Worm (Caenorhabditis elegans) whole organism, L4 larva: ENCODE data around the gene nlp-58.

Experiments used
- F10B5.3 ChIP-seq: sonication (generic microtip); optimal IDR thresholded peaks from 2 replicates; lab custom pipeline; 2016; ENCODE audit warnings: mild to moderate bottlenecking, missing genetic modification characterization, missing compliant biosample characterization
- F37D6.2 ChIP-seq: sonication (generic microtip); optimal IDR thresholded peaks from 2 replicates; lab custom pipeline; 2016; ENCODE audit warnings: mild to moderate bottlenecking, missing genetic modification characterization, missing compliant biosample characterization
- F44E2.7 ChIP-seq: fragments of 200-800 bp; sonication (Bioruptor generic); IDR thresholded peaks from 2 replicates; pipeline ENCODE4 v2.1.2; 2022; ENCODE audit warnings: missing genetic modification characterization, missing compliant biosample characterization
- F49E8.2 ChIP-seq: sonication (generic microtip); optimal IDR thresholded peaks from 2 replicates; lab custom pipeline; 2016; ENCODE audit warnings: missing compliant biosample characterization, mild to moderate bottlenecking, missing genetic modification characterization, borderline replicate concordance
- R02D3.7 ChIP-seq: fragments of 150-350 bp; sonication (generic microtip); optimal IDR thresholded peaks from 3 replicates; lab custom pipeline; 2014; ENCODE audit warnings: missing biosample characterization, missing genetic modification characterization
- T26A8.4 ChIP-seq: fragments of 200-800 bp; sonication (Bioruptor generic); IDR thresholded peaks from 2 replicates; pipeline ENCODE4 v1.3.6; 2022; ENCODE audit warnings: missing genetic modification characterization, missing compliant biosample characterization
- Y105C5A.15 ChIP-seq: fragments of 200-800 bp; sonication (Bioruptor generic); IDR thresholded peaks from 2 replicates; pipeline ENCODE4 v1.3.6; 2022; ENCODE audit warnings: missing genetic modification characterization, missing compliant biosample characterization
- ZK546.5 ChIP-seq, 2 experiments: sonication (generic microtip); optimal IDR thresholded peaks; 2 replicates each; lab custom pipeline; 2017; ENCODE audit warnings: missing biosample characterization in 2 of 2, missing genetic modification characterization in 2 of 2
- aly-2 ChIP-seq: sonication (generic microtip); optimal IDR thresholded peaks from 2 replicates; lab custom pipeline; 2018; ENCODE audit warnings: missing biosample characterization, missing genetic modification characterization
- arid-1 ChIP-seq: fragments of 200-800 bp; sonication (Bioruptor generic); conservative IDR thresholded peaks from 2 replicates; pipeline ENCODE4 v1.3.6; 2022; ENCODE audit warnings: missing genetic modification reagents, missing genetic modification characterization, missing compliant biosample characterization
- ceh-32 ChIP-seq: sonication (generic microtip); optimal IDR thresholded peaks from 2 replicates; lab custom pipeline; 2016; ENCODE audit warnings: mild to moderate bottlenecking, missing genetic modification characterization, missing compliant biosample characterization; ENCODE audit not compliant: poor library complexity
- ceh-44 ChIP-seq: fragments of 200-800 bp; sonication (Bioruptor generic); IDR thresholded peaks from 2 replicates; pipeline ENCODE4 v1.3.6; 2022; ENCODE audit warnings: missing genetic modification reagents, missing genetic modification characterization, missing compliant biosample characterization
- ceh-62 ChIP-seq: sonication (generic microtip); optimal IDR thresholded peaks from 2 replicates; lab custom pipeline; 2017; ENCODE audit warnings: missing biosample characterization, missing genetic modification characterization
- ceh-82 ChIP-seq: sonication (generic microtip); optimal IDR thresholded peaks from 2 replicates; lab custom pipeline; 2017; ENCODE audit warnings: missing biosample characterization, missing genetic modification characterization
- ctbp-1 ChIP-seq: fragments of 200-800 bp; sonication (Bioruptor generic); IDR thresholded peaks from 2 replicates; pipeline ENCODE4 v1.3.6; 2022; ENCODE audit warnings: missing genetic modification reagents, missing genetic modification characterization, missing compliant biosample characterization
- daf-12 ChIP-seq: fragments of 150-350 bp; optimal IDR thresholded peaks from 2 replicates; lab custom pipeline; 2014; ENCODE audit warnings: missing biosample characterization, missing genetic modification reagents, missing genetic modification characterization
- daf-19 ChIP-seq: fragments of 200-800 bp; sonication (Bioruptor generic); conservative IDR thresholded peaks from 2 replicates; pipeline ENCODE4 v1.3.6; 2022; ENCODE audit warnings: missing genetic modification characterization, missing compliant biosample characterization
- dmd-9 ChIP-seq: fragments of 200-800 bp; sonication (Bioruptor generic); IDR thresholded peaks from 2 replicates; pipeline ENCODE4 v1.3.6; 2022; ENCODE audit warnings: missing genetic modification reagents, missing genetic modification characterization, missing compliant biosample characterization
- dpl-1 ChIP-seq: fragments of 150-350 bp; optimal IDR thresholded peaks from 2 replicates; lab custom pipeline; 2014; ENCODE audit warnings: missing biosample characterization, missing genetic modification reagents, missing genetic modification characterization
- duxl-1 ChIP-seq: sonication (generic microtip); optimal IDR thresholded peaks from 2 replicates; lab custom pipeline; 2016; ENCODE audit warnings: mild to moderate bottlenecking, missing genetic modification characterization, moderate library complexity, missing compliant biosample characterization; ENCODE audit not compliant: poor library complexity
- dve-1 ChIP-seq: sonication (generic microtip); optimal IDR thresholded peaks from 2 replicates; lab custom pipeline; 2017; ENCODE audit warnings: antibody characterized with exemption, mild to moderate bottlenecking, missing genetic modification characterization, missing compliant biosample characterization; ENCODE audit not compliant: insufficient read depth
- egl-27 ChIP-seq: sonication (generic microtip); optimal IDR thresholded peaks from 3 replicates; lab custom pipeline; 2017; ENCODE audit warnings: missing biosample characterization, missing genetic modification reagents, missing genetic modification characterization
- fos-1 ChIP-seq: fragments of 150-350 bp; optimal IDR thresholded peaks from 2 replicates; lab custom pipeline; 2014; ENCODE audit warnings: missing biosample characterization, missing genetic modification characterization
- hmg-1.1 ChIP-seq: fragments of 200-800 bp; sonication (Bioruptor generic); IDR thresholded peaks from 2 replicates; pipeline ENCODE4 v1.3.6; 2022; ENCODE audit warnings: missing genetic modification reagents, missing genetic modification characterization, missing compliant biosample characterization
- jun-1 ChIP-seq: fragments of 150-350 bp; optimal IDR thresholded peaks from 2 replicates; lab custom pipeline; 2014; ENCODE audit warnings: missing biosample characterization, missing genetic modification reagents, missing genetic modification characterization
- lin-29 ChIP-seq: fragments of 200-800 bp; sonication (Bioruptor generic); IDR thresholded peaks from 2 replicates; pipeline ENCODE4 v1.3.6; 2022; ENCODE audit warnings: missing genetic modification reagents, missing genetic modification characterization, missing compliant biosample characterization
- lin-38 ChIP-seq: fragments of 200-800 bp; sonication (Bioruptor generic); IDR thresholded peaks from 2 replicates; pipeline ENCODE4 v1.3.6; 2022; ENCODE audit warnings: missing genetic modification reagents, missing genetic modification characterization, missing compliant biosample characterization
- lir-3 ChIP-seq: sonication (generic microtip); optimal IDR thresholded peaks from 2 replicates; lab custom pipeline; 2016; ENCODE audit warnings: mild to moderate bottlenecking, missing genetic modification characterization, missing compliant biosample characterization
- madf-9 ChIP-seq: fragments of 200-800 bp; sonication (Bioruptor generic); conservative IDR thresholded peaks from 2 replicates; pipeline ENCODE4 v1.3.6; 2022; ENCODE audit warnings: missing genetic modification reagents, missing genetic modification characterization, missing compliant biosample characterization
- mdl-1 ChIP-seq, 2 experiments: fragments of 150-350 bp in 1 of 2; sonication (generic microtip) in 1 of 2; optimal IDR thresholded peaks; 2 replicates each; lab custom pipeline; 2014 to 2017; ENCODE audit warnings: missing biosample characterization in 2 of 2, missing genetic modification characterization in 2 of 2
- mdt-29 ChIP-seq: fragments of 200-800 bp; sonication (Bioruptor generic); IDR thresholded peaks from 2 replicates; pipeline ENCODE4 v1.3.6; 2022; ENCODE audit warnings: missing genetic modification reagents, missing genetic modification characterization, missing compliant biosample characterization
- mep-1 ChIP-seq: fragments of 150-350 bp; sonication (generic microtip); optimal IDR thresholded peaks from 3 replicates; lab custom pipeline; 2014; ENCODE audit warnings: missing biosample characterization, missing genetic modification characterization
- mxl-3 ChIP-seq: fragments of 200-800 bp; sonication (Bioruptor generic); optimal IDR thresholded peaks from 2 replicates; lab custom pipeline; 2018; ENCODE audit warnings: mild to moderate bottlenecking, missing genetic modification characterization, missing compliant biosample characterization
- nhr-102 ChIP-seq: sonication (generic microtip); optimal IDR thresholded peaks from 2 replicates; lab custom pipeline; 2016; ENCODE audit warnings: mild to moderate bottlenecking, missing genetic modification characterization, moderate library complexity, missing compliant biosample characterization
- nhr-111 ChIP-seq: fragments of 200-800 bp; sonication (Bioruptor generic); optimal IDR thresholded peaks from 2 replicates; lab custom pipeline; 2018; ENCODE audit warnings: mild to moderate bottlenecking, missing genetic modification characterization, missing compliant biosample characterization
- nhr-237 ChIP-seq: sonication (generic microtip); optimal IDR thresholded peaks from 2 replicates; lab custom pipeline; 2017; ENCODE audit warnings: missing biosample characterization, missing genetic modification characterization
- nhr-48 ChIP-seq: sonication (generic microtip); optimal IDR thresholded peaks from 2 replicates; lab custom pipeline; 2016; ENCODE audit warnings: mild to moderate bottlenecking, missing genetic modification characterization, missing compliant biosample characterization
- nhr-76 ChIP-seq: fragments of 150-350 bp; optimal IDR thresholded peaks from 2 replicates; lab custom pipeline; 2014; ENCODE audit warnings: missing biosample characterization, missing genetic modification characterization
- nhr-77 ChIP-seq: fragments of 150-350 bp; optimal IDR thresholded peaks from 2 replicates; lab custom pipeline; 2014; ENCODE audit warnings: missing biosample characterization, missing genetic modification characterization
- pqm-1 ChIP-seq: sonication (generic microtip); optimal IDR thresholded peaks from 2 replicates; lab custom pipeline; 2017; ENCODE audit warnings: missing biosample characterization, missing genetic modification characterization
- rbr-2 ChIP-seq: sonication (generic microtip); optimal IDR thresholded peaks from 2 replicates; lab custom pipeline; 2016; ENCODE audit warnings: missing genotype, missing genetic modification characterization, missing compliant biosample characterization
- sdz-12 ChIP-seq: fragments of 200-800 bp; sonication (Bioruptor generic); optimal IDR thresholded peaks from 2 replicates; lab custom pipeline; 2018; ENCODE audit warnings: mild to moderate bottlenecking, missing genetic modification characterization, missing compliant biosample characterization
- skn-1 ChIP-seq: fragments of 150-350 bp; optimal IDR thresholded peaks from 2 replicates; lab custom pipeline; 2014; ENCODE audit warnings: missing biosample characterization, missing genetic modification characterization
- snpc-4 ChIP-seq: fragments of 150-350 bp; optimal IDR thresholded peaks from 2 replicates; lab custom pipeline; 2014; ENCODE audit warnings: missing biosample characterization, missing genetic modification characterization
- spr-1 ChIP-seq: sonication (generic microtip); optimal IDR thresholded peaks from 2 replicates; lab custom pipeline; 2016; ENCODE audit warnings: mild to moderate bottlenecking, missing genetic modification characterization, missing compliant biosample characterization
- tag-97 ChIP-seq: fragments of 200-800 bp; sonication (Bioruptor generic); IDR thresholded peaks from 2 replicates; pipeline ENCODE4 v1.3.6; 2022; ENCODE audit warnings: missing genetic modification characterization, missing compliant biosample characterization
- unc-130 ChIP-seq: sonication (generic microtip); optimal IDR thresholded peaks from 2 replicates; lab custom pipeline; 2016; ENCODE audit warnings: missing genetic modification reagents, missing genetic modification characterization, missing compliant biosample characterization
- unc-39 ChIP-seq: sonication (generic microtip); optimal IDR thresholded peaks from 2 replicates; lab custom pipeline; 2017; ENCODE audit warnings: missing biosample characterization, missing genetic modification characterization
- unc-62 ChIP-seq, 3 experiments: fragments of 150-350 bp in 1 of 3; sonication (generic microtip); optimal IDR thresholded peaks in 2 of 3; peaks in 1 of 3; 1 replicate in 1 of 3; 2 replicates in 2 of 3; lab custom pipeline; 2014 to 2017; ENCODE audit warnings: missing biosample characterization in 3 of 3, missing genetic modification characterization in 3 of 3, missing genetic modification reagents in 3 of 3, missing genotype in 1 of 3
- vab-7 ChIP-seq: fragments of 200-800 bp; sonication (Bioruptor generic); IDR thresholded peaks from 2 replicates; pipeline ENCODE4 v1.3.6; 2022; ENCODE audit warnings: missing genetic modification reagents, missing genetic modification characterization, missing compliant biosample characterization
- zag-1 ChIP-seq: fragments of 150-350 bp; optimal IDR thresholded peaks from 2 replicates; lab custom pipeline; 2014; ENCODE audit warnings: missing biosample characterization, missing genetic modification characterization
- zfp-2 ChIP-seq: sonication (generic microtip); optimal IDR thresholded peaks from 2 replicates; lab custom pipeline; 2016; ENCODE audit warnings: mild to moderate bottlenecking, missing genetic modification characterization, missing compliant biosample characterization
- zfp-3 ChIP-seq: fragments of 200-800 bp; sonication (Bioruptor generic); conservative IDR thresholded peaks from 2 replicates; pipeline ENCODE4 v1.3.6; 2022; ENCODE audit warnings: missing genetic modification reagents, missing genetic modification characterization, missing compliant biosample characterization

The nlp-58 gene

ce11 chrV:9984821-9985220 lies 36.1 kb upstream of the nlp-58 start (continued):
- TF ChIP-seq duxl-1 (tag; lab: Kevin White, UChicago) (no peak), Y105C5A.15 (GFP tag; lab: Robert Waterston, UW) (no peak), mdl-1 (tag; optimal IDR thresholded peaks at IDR 0.05; lab: Kevin White, UChicago) (peak in 1 of 2 experiments; percentile 27), skn-1 (no peak), ceh-82 (no peak), sdz-12 (GFP tag; lab: Kevin White, UChicago) (no peak), rbr-2 (tag; lab: Kevin White, UChicago) (no peak), daf-12 (tag; lab: Kevin White, UChicago) (no peak), fos-1 (no peak), snpc-4 (tag; lab: Kevin White, UChicago) (no peak), zag-1 (tag; lab: Kevin White, UChicago) (no peak), daf-19 (GFP tag; lab: Robert Waterston, UW) (no peak), spr-1 (tag; lab: Kevin White, UChicago) (no peak), unc-130 (GFP tag; lab: Kevin White, UChicago) (no peak), zfp-3 (GFP tag; lab: Robert Waterston, UW) (no peak), ctbp-1 (GFP tag; lab: Robert Waterston, UW) (no peak), F44E2.7 (GFP tag; lab: Robert Waterston, UW) (no peak), lin-38 (no peak), unc-39 (no peak), pqm-1 (tag; lab: Kevin White, UChicago) (peak; percentile 42), dpl-1 (GFP tag; lab: Kevin White, UChicago) (no peak), F10B5.3 (tag; lab: Kevin White, UChicago) (no peak), mdt-29 (GFP tag; lab: Robert Waterston, UW) (no peak), vab-7 (GFP tag; lab: Robert Waterston, UW) (no peak), ZK546.5 (tag; optimal IDR thresholded peaks at IDR 0.05; lab: Kevin White, UChicago) (no peak), nhr-237 (tag; lab: Kevin White, UChicago) (no peak), madf-9 (GFP tag; lab: Robert Waterston, UW) (no peak), nhr-111 (GFP tag; lab: Kevin White, UChicago) (no peak), unc-62 (GFP tag; optimal IDR thresholded peaks at IDR 0.05 in 1 of 2; lab: Kevin White, UChicago) (no peak), unc-62 (tag; optimal IDR thresholded peaks at IDR 0.05; lab: Kevin White, UChicago) (no peak), jun-1 (tag; lab: Kevin White, UChicago) (no peak), lir-3 (tag; lab: Kevin White, UChicago) (no peak), tag-97 (no peak), F37D6.2 (no peak), mep-1 (peak; percentile 40), ceh-44 (GFP tag; lab: Robert Waterston, UW) (no peak), R02D3.7 (no peak), dve-1 (tag; lab: Kevin White, UChicago) (peak; percentile 74), egl-27 (tag; lab: Kevin White, UChicago) (no peak), mxl-3 (no peak), ceh-32 (tag; lab: Kevin White, UChicago) (no peak), ceh-62 (tag; lab: Kevin White, UChicago) (no peak), nhr-76 (tag; lab: Kevin White, UChicago) (no peak), nhr-102 (tag; lab: Kevin White, UChicago) (no peak), dmd-9 (no peak), aly-2 (tag; lab: Kevin White, UChicago) (no peak), nhr-48 (tag; lab: Kevin White, UChicago) (no peak), arid-1 (GFP tag; lab: Robert Waterston, UW) (no peak), zfp-2 (no peak), nhr-77 (tag; lab: Kevin White, UChicago) (no peak), hmg-1.1 (no peak), T26A8.4 (GFP tag; lab: Robert Waterston, UW) (no peak), F49E8.2 (tag; lab: Kevin White, UChicago) (no peak), lin-29 (GFP tag; lab: Robert Waterston, UW) (no peak)
